Fruit fly (Drosophila melanogaster) whole organism, embryonic: ENCODE data around the gene CG43255.

Source experiments
- BEAF-32 ChIP-seq: fragments of 200-800 bp; sonication (Bioruptor generic); optimal IDR thresholded peaks from 3 replicates; lab custom pipeline; 2017; ENCODE audit warnings: missing biosample characterization, missing genetic modification characterization, mild to moderate bottlenecking, moderate library complexity, missing genetic modification reagents
- CG11398 ChIP-seq: fragments of 200-800 bp; sonication (Bioruptor generic); optimal IDR thresholded peaks from 2 replicates; lab custom pipeline; 2016; ENCODE audit warnings: missing biosample characterization, missing genetic modification characterization
- CG13424 ChIP-seq: fragments of 200-800 bp; sonication (Bioruptor generic); optimal IDR thresholded peaks from 2 replicates; lab custom pipeline; 2019; ENCODE audit warnings: missing biosample characterization, mild to moderate bottlenecking, missing genetic modification characterization, moderate library complexity
- CG14441 ChIP-seq: fragments of 200-800 bp; sonication (Bioruptor generic); IDR thresholded peaks from 2 replicates; pipeline ENCODE4 v1.3.6; 2022; ENCODE audit warnings: missing biosample characterization, missing genetic modification characterization
- CG15011 ChIP-seq: fragments of 200-800 bp; sonication (Bioruptor generic); optimal IDR thresholded peaks from 3 replicates; lab custom pipeline; 2018; ENCODE audit warnings: missing biosample characterization, mild to moderate bottlenecking, missing genetic modification characterization
- CG15073 ChIP-seq: fragments of 200-800 bp; sonication (Bioruptor generic); optimal IDR thresholded peaks from 2 replicates; lab custom pipeline; 2016; ENCODE audit warnings: missing biosample characterization, missing genetic modification characterization
- CG15601 ChIP-seq: fragments of 200-800 bp; sonication (Bioruptor generic); optimal IDR thresholded peaks from 3 replicates; lab custom pipeline; 2019; ENCODE audit warnings: missing biosample characterization, mild to moderate bottlenecking, missing genetic modification characterization, moderate library complexity
- CG16815 ChIP-seq: fragments of 200-800 bp; sonication (Bioruptor generic); optimal IDR thresholded peaks from 3 replicates; lab custom pipeline; 2017; ENCODE audit warnings: missing biosample characterization, mild to moderate bottlenecking, missing genetic modification characterization
- CG17912 ChIP-seq: fragments of 200-800 bp; sonication (Bioruptor generic); optimal IDR thresholded peaks from 2 replicates; lab custom pipeline; 2018; ENCODE audit warnings: missing biosample characterization, mild to moderate bottlenecking, missing genetic modification characterization
- CG1832 ChIP-seq: fragments of 200-800 bp; sonication (Bioruptor generic); optimal IDR thresholded peaks from 2 replicates; lab custom pipeline; 2017; ENCODE audit warnings: missing biosample characterization, mild to moderate bottlenecking, missing genetic modification characterization, inconsistent platforms
- CG18599 ChIP-seq: fragments of 200-800 bp; sonication (Bioruptor generic); optimal IDR thresholded peaks from 3 replicates; lab custom pipeline; 2017; ENCODE audit warnings: missing biosample characterization, missing genetic modification characterization, mild to moderate bottlenecking, moderate library complexity, missing genetic modification reagents
- CG33213 ChIP-seq: fragments of 200-800 bp; sonication (Bioruptor generic); optimal IDR thresholded peaks from 3 replicates; lab custom pipeline; 2016; ENCODE audit warnings: missing biosample characterization, missing genetic modification characterization
- CG3726 ChIP-seq: fragments of 200-800 bp; sonication (Bioruptor generic); IDR thresholded peaks from 3 replicates; pipeline ENCODE4, ENCODE4 v1.3.6; 2022; ENCODE audit warnings: missing biosample characterization, missing genetic modification characterization
- CG4282 ChIP-seq: fragments of 200-800 bp; sonication (Bioruptor generic); optimal IDR thresholded peaks from 2 replicates; lab custom pipeline; 2016; ENCODE audit warnings: missing biosample characterization, missing genetic modification characterization
- CG4707 ChIP-seq: fragments of 200-800 bp; sonication (Bioruptor generic); optimal IDR thresholded peaks from 2 replicates; lab custom pipeline; 2018; ENCODE audit warnings: missing biosample characterization, mild to moderate bottlenecking, missing genetic modification characterization, moderate library complexity
- Camta ChIP-seq: fragments of 200-800 bp; sonication (Bioruptor generic); optimal IDR thresholded peaks from 2 replicates; lab custom pipeline; 2016; ENCODE audit warnings: missing biosample characterization, missing genetic modification characterization
- CrebB ChIP-seq: fragments of 200-800 bp; sonication (Bioruptor generic); optimal IDR thresholded peaks from 3 replicates; lab custom pipeline; 2018; ENCODE audit warnings: missing biosample characterization, mild to moderate bottlenecking, missing genetic modification characterization
- Dip3 ChIP-seq: fragments of 200-800 bp; sonication (Bioruptor generic); optimal IDR thresholded peaks from 3 replicates; lab custom pipeline; 2016; ENCODE audit warnings: missing biosample characterization, missing genetic modification characterization
- Doc3 ChIP-seq: fragments of 200-800 bp; sonication (Bioruptor generic); IDR thresholded peaks from 3 replicates; pipeline ENCODE4 v1.3.6; 2022; ENCODE audit warnings: missing biosample characterization, missing genetic modification characterization; ENCODE audit not compliant: partially characterized antibody
- HHEX ChIP-seq: fragments of 200-800 bp; sonication (Bioruptor generic); optimal IDR thresholded peaks from 3 replicates; lab custom pipeline; 2017; ENCODE audit warnings: missing biosample characterization, mild to moderate bottlenecking, missing genetic modification characterization, missing genetic modification reagents
- HLHmδ ChIP-seq: fragments of 200-800 bp; sonication (Bioruptor generic); optimal IDR thresholded peaks from 2 replicates; lab custom pipeline; 2018; ENCODE audit warnings: missing biosample characterization, mild to moderate bottlenecking, missing genetic modification characterization, moderate library complexity
- Hr78 ChIP-seq, 2 experiments: fragments of 200-800 bp in 1 of 2; fragments of >200 bp in 1 of 2; sonication (Bioruptor generic) in 1 of 2; optimal IDR thresholded peaks; 2 replicates each; lab custom pipeline; 2017 to 2019; ENCODE audit warnings: missing biosample characterization in 2 of 2, missing genetic modification characterization in 2 of 2, mild to moderate bottlenecking in 1 of 2, moderate library complexity in 1 of 2
- MESR4 ChIP-seq: fragments of 200-800 bp; sonication (Bioruptor generic); optimal IDR thresholded peaks from 2 replicates; lab custom pipeline; 2018; ENCODE audit warnings: missing biosample characterization, mild to moderate bottlenecking, missing genetic modification characterization, moderate library complexity
- Med ChIP-seq: fragments of 200-800 bp; sonication (Bioruptor generic); peaks from one replicate; lab custom pipeline; 2016; ENCODE audit warnings: missing biosample characterization, missing genetic modification characterization, mild to moderate bottlenecking, inconsistent platforms, moderate library complexity
- Nf-YB ChIP-seq: fragments of 200-800 bp; sonication (Bioruptor generic); optimal IDR thresholded peaks from 3 replicates; lab custom pipeline; 2019; ENCODE audit warnings: missing biosample characterization, mild to moderate bottlenecking, missing genetic modification characterization, moderate library complexity
- Six4 ChIP-seq: fragments of 200-800 bp; sonication (Bioruptor generic); optimal IDR thresholded peaks from 2 replicates; lab custom pipeline; 2016; ENCODE audit warnings: missing biosample characterization, missing genetic modification characterization
- al ChIP-seq: fragments of 200-800 bp; sonication (Bioruptor generic); IDR thresholded peaks from 2 replicates; pipeline ENCODE4 v1.3.6; 2022; ENCODE audit warnings: missing biosample characterization, missing genetic modification characterization
- chif ChIP-seq, 2 experiments: fragments of 200-800 bp; sonication (Bioruptor generic); optimal IDR thresholded peaks; 3 replicates each; lab custom pipeline; 2016; ENCODE audit warnings: missing biosample characterization in 2 of 2, missing genetic modification characterization in 2 of 2
- disco-r ChIP-seq: fragments of 200-800 bp; sonication (Bioruptor generic); optimal IDR thresholded peaks from 2 replicates; lab custom pipeline; 2016; ENCODE audit warnings: missing biosample characterization, missing genetic modification characterization
- dm ChIP-seq: fragments of 200-800 bp; sonication (Bioruptor generic); optimal IDR thresholded peaks from 3 replicates; lab custom pipeline; 2016; ENCODE audit warnings: missing biosample characterization, missing genetic modification characterization
- eyg ChIP-seq: fragments of 200-800 bp; sonication (Bioruptor generic); optimal IDR thresholded peaks from 3 replicates; lab custom pipeline; 2016; ENCODE audit warnings: missing biosample characterization, missing genetic modification characterization
- fd96Cb ChIP-seq: fragments of 200-800 bp; sonication (Bioruptor generic); optimal IDR thresholded peaks from 2 replicates; lab custom pipeline; 2018; ENCODE audit warnings: missing biosample characterization, mild to moderate bottlenecking, missing genetic modification characterization, moderate library complexity
- gfzf ChIP-seq: fragments of 200-800 bp; sonication (Bioruptor generic); optimal IDR thresholded peaks from 2 replicates; lab custom pipeline; 2016; ENCODE audit warnings: missing biosample characterization, mild to moderate bottlenecking, missing genetic modification characterization, moderate library complexity
- gsb-n ChIP-seq: fragments of 200-800 bp; sonication (Bioruptor generic); optimal IDR thresholded peaks from 3 replicates; lab custom pipeline; 2018; ENCODE audit warnings: missing biosample characterization, mild to moderate bottlenecking, missing genetic modification characterization
- gt ChIP-seq: fragments of 200-800 bp; sonication (Bioruptor generic); IDR thresholded peaks from 2 replicates; pipeline ENCODE4 v1.3.6; 2022; ENCODE audit warnings: missing biosample characterization, missing genetic modification characterization
- kni ChIP-seq: fragments of 200-800 bp; sonication (Bioruptor generic); optimal IDR thresholded peaks from 3 replicates; lab custom pipeline; 2017; ENCODE audit warnings: mild to moderate bottlenecking, missing biosample characterization, missing genetic modification reagents, missing genetic modification characterization
- lab ChIP-seq: fragments of 200-800 bp; sonication (Bioruptor generic); optimal IDR thresholded peaks from 3 replicates; lab custom pipeline; 2017; ENCODE audit warnings: missing biosample characterization, missing genetic modification characterization, mild to moderate bottlenecking, moderate library complexity, missing genetic modification reagents
- lbe ChIP-seq: fragments of 200-800 bp; sonication (Bioruptor generic); optimal IDR thresholded peaks from 2 replicates; lab custom pipeline; 2016; ENCODE audit warnings: missing biosample characterization, mild to moderate bottlenecking, missing genetic modification characterization
- lmd ChIP-seq: fragments of 200-800 bp; sonication (Bioruptor generic); IDR thresholded peaks from 2 replicates; pipeline ENCODE4 v1.3.6; 2022; ENCODE audit warnings: missing biosample characterization, missing genetic modification characterization
- lola ChIP-seq, 3 experiments: fragments of >200 bp in 2 of 3; fragments of 200-800 bp in 1 of 3; sonication (Bioruptor generic) in 1 of 3; optimal IDR thresholded peaks; 2 replicates each; lab custom pipeline; 2017 to 2019; ENCODE audit warnings: missing biosample characterization in 3 of 3, missing genetic modification characterization in 3 of 3, mild to moderate bottlenecking in 1 of 3, moderate library complexity in 1 of 3
- nerfin-2 ChIP-seq: fragments of 200-800 bp; sonication (Bioruptor generic); IDR thresholded peaks from 2 replicates; pipeline ENCODE4 v1.3.6; 2022; ENCODE audit warnings: missing biosample characterization, missing genetic modification characterization; ENCODE audit not compliant: partially characterized antibody
- phol ChIP-seq: fragments of 200-800 bp; sonication (Bioruptor generic); optimal IDR thresholded peaks from 3 replicates; lab custom pipeline; 2018; ENCODE audit warnings: missing biosample characterization, mild to moderate bottlenecking, missing genetic modification characterization, moderate library complexity
- prd ChIP-seq, 3 experiments: fragments of >200 bp in 2 of 3; fragments of 200-800 bp in 1 of 3; sonication (Bioruptor generic) in 1 of 3; optimal IDR thresholded peaks in 2 of 3; IDR thresholded peaks in 1 of 3; 2 replicates in 2 of 3; 3 replicates in 1 of 3; pipeline versions ENCODE4 v1.3.6 to Lab custom; 2017 to 2022; ENCODE audit warnings: missing biosample characterization in 1 of 3, missing genetic modification characterization in 1 of 3
- sna ChIP-seq: fragments of 200-800 bp; sonication (Bioruptor generic); IDR thresholded peaks from 2 replicates; pipeline ENCODE4 v1.3.6; 2022; ENCODE audit warnings: missing biosample characterization, missing genetic modification characterization; ENCODE audit not compliant: partially characterized antibody
- tap ChIP-seq: fragments of 200-800 bp; optimal IDR thresholded peaks from 3 replicates; lab custom pipeline; 2019; ENCODE audit warnings: missing biosample characterization, mild to moderate bottlenecking, missing genetic modification characterization, moderate library complexity
- tll ChIP-seq, 2 experiments: fragments of 200-800 bp in 1 of 2; fragments of >200 bp in 1 of 2; sonication (Bioruptor generic) in 1 of 2; optimal IDR thresholded peaks; 2 replicates each; lab custom pipeline; 2017 to 2019; ENCODE audit warnings: missing biosample characterization in 2 of 2, missing genetic modification characterization in 2 of 2, mild to moderate bottlenecking in 1 of 2, moderate library complexity in 1 of 2

Gene CG43255

dm6 chrX:8896845-8897775 is 26.6 kb upstream of the CG43255 start (continued):
- TF ChIP-seq CG1832 (GFP tag; lab: Kevin White, UChicago), result peak; percentile 52
- TF ChIP-seq CG15073 (GFP tag; lab: Kevin White, UChicago), result no peak
- no peak for TF ChIP-seq CG3726 (GFP tag; lab: Robert Waterston, UW)
- TF ChIP-seq Nf-YB (GFP tag; lab: Kevin White, UChicago), result no peak
- no peak for TF ChIP-seq sna (GFP tag; lab: Robert Waterston, UW)
- no peak for TF ChIP-seq CG18599 (GFP tag; lab: Kevin White, UChicago)
- TF ChIP-seq CG14441, result no peak
- no peak for TF ChIP-seq CG4282 (GFP tag; lab: Kevin White, UChicago)
- TF ChIP-seq Hr78 (GFP tag; optimal IDR thresholded peaks at IDR 0.05; lab: Kevin White, UChicago), result no peak
- TF ChIP-seq CG11398, result no peak
- no peak for TF ChIP-seq gt (GFP tag; lab: Robert Waterston, UW)
- peak; percentile 5 for TF ChIP-seq lab
- no peak for TF ChIP-seq CG15011
- TF ChIP-seq CG13424 (tag; lab: Kevin White, UChicago), result no peak
- peak; percentile 46 for TF ChIP-seq kni (GFP tag; lab: Kevin White, UChicago)
- no peak for TF ChIP-seq Camta (GFP tag; lab: Kevin White, UChicago)
- TF ChIP-seq CG17912 (GFP tag; lab: Kevin White, UChicago), result no peak
- no peak for TF ChIP-seq prd (optimal IDR thresholded peaks at IDR 0.05; lab: Kevin White, UChicago)
- TF ChIP-seq prd (GFP tag; IDR thresholded peaks at IDR 0.05; lab: Robert Waterston, UW), result no peak
- TF ChIP-seq disco-r (GFP tag; lab: Kevin White, UChicago), result no peak
- no peak for TF ChIP-seq CrebB (tag; lab: Kevin White, UChicago)
- 0 out of 2 replicates have a peak, but pooled peaks have one; percentile 21 for TF ChIP-seq al (GFP tag; lab: Robert Waterston, UW)
- peak; percentile 14 for TF ChIP-seq lbe (GFP tag; lab: Kevin White, UChicago)
- TF ChIP-seq tll (GFP tag; optimal IDR thresholded peaks at IDR 0.05; lab: Kevin White, UChicago), result peak in 1 of 2 experiments; percentile 32
- peak; percentile 16 for TF ChIP-seq fd96Cb
- TF ChIP-seq eyg (GFP tag; lab: Kevin White, UChicago), result no peak
- TF ChIP-seq CG4707, result no peak
- peak; percentile 15 for TF ChIP-seq tap (tag; lab: Kevin White, UChicago)
- no peak for TF ChIP-seq Dip3 (GFP tag; lab: Kevin White, UChicago)
- TF ChIP-seq lola (GFP tag; optimal IDR thresholded peaks at IDR 0.05; lab: Kevin White, UChicago), result peak in 1 of 3 experiments; percentile 12
- no peak for TF ChIP-seq CG16815
- peak; percentile 8 for TF ChIP-seq phol
- TF ChIP-seq lmd (GFP tag; lab: Robert Waterston, UW), result no peak
- TF ChIP-seq gsb-n (tag; lab: Kevin White, UChicago), result no peak
- TF ChIP-seq HLHmδ (GFP tag; lab: Kevin White, UChicago), result no peak
- TF ChIP-seq gfzf (GFP tag; lab: Kevin White, UChicago), result no peak
- no peak for TF ChIP-seq CG33213 (GFP tag; lab: Kevin White, UChicago)
- no peak for TF ChIP-seq chif (GFP tag; optimal IDR thresholded peaks at IDR 0.05; lab: Kevin White, UChicago)
- TF ChIP-seq nerfin-2, result no peak
- TF ChIP-seq Med (GFP tag; lab: Kevin White, UChicago), result peak; percentile 47
- no peak for TF ChIP-seq HHEX (GFP tag; lab: Kevin White, UChicago)
- TF ChIP-seq CG15601 (tag; lab: Kevin White, UChicago), result peak; percentile 14
- TF ChIP-seq Doc3 (GFP tag; lab: Robert Waterston, UW), result no peak
- no peak for TF ChIP-seq Six4
- no peak for TF ChIP-seq dm (GFP tag; lab: Kevin White, UChicago)
- no peak for TF ChIP-seq BEAF-32 (GFP tag; lab: Kevin White, UChicago)
- TF ChIP-seq MESR4 (GFP tag; lab: Kevin White, UChicago), result no peak
